Worm (Caenorhabditis elegans) whole organism, mixed stage, embryonic: Measurements from ENCODE around the gene haf-3.

Source experiments
- M03D4.4 ChIP-seq: sonication (generic microtip); optimal IDR thresholded peaks from 2 replicates; lab custom pipeline; 2017; ENCODE audit warnings: mild to moderate bottlenecking, missing genetic modification characterization, missing compliant biosample characterization
- bed-3 ChIP-seq: fragments of 200-800 bp; sonication (Bioruptor generic); optimal IDR thresholded peaks from 3 replicates; lab custom pipeline; 2018; ENCODE audit warnings: mild to moderate bottlenecking, missing genetic modification characterization, moderate library complexity, missing compliant biosample characterization
- blmp-1 ChIP-seq: fragments of 150-350 bp; optimal IDR thresholded peaks from 2 replicates; lab custom pipeline; 2014; ENCODE audit warnings: missing biosample characterization, missing genetic modification characterization
- ceh-39 ChIP-seq: fragments of 150-350 bp; optimal IDR thresholded peaks from 2 replicates; lab custom pipeline; 2014; ENCODE audit warnings: missing biosample characterization, missing genetic modification characterization
- ceh-43 ChIP-seq: fragments of 200-800 bp; sonication (Bioruptor generic); optimal IDR thresholded peaks from 2 replicates; lab custom pipeline; 2018; ENCODE audit warnings: mild to moderate bottlenecking, missing genetic modification characterization, moderate library complexity, missing compliant biosample characterization
- ces-1 ChIP-seq: fragments of 150-350 bp; optimal IDR thresholded peaks from 2 replicates; lab custom pipeline; 2014; ENCODE audit warnings: missing biosample characterization, missing genetic modification reagents, missing genetic modification characterization
- cnd-1 ChIP-seq: fragments of 200-800 bp; sonication (Bioruptor generic); optimal IDR thresholded peaks from 2 replicates; lab custom pipeline; 2018; ENCODE audit warnings: mild to moderate bottlenecking, missing genetic modification characterization, missing compliant biosample characterization
- drap-1 ChIP-seq: fragments of 200-800 bp; sonication (Bioruptor generic); optimal IDR thresholded peaks from 3 replicates; lab custom pipeline; 2018; ENCODE audit warnings: mild to moderate bottlenecking, missing genetic modification characterization, missing compliant biosample characterization
- elt-1 ChIP-seq: sonication (generic microtip); optimal IDR thresholded peaks from 2 replicates; lab custom pipeline; 2017; ENCODE audit warnings: missing genetic modification characterization, mild to moderate bottlenecking, missing compliant biosample characterization, antibody characterized with exemption, moderate library complexity, borderline replicate concordance; ENCODE audit not compliant: insufficient read depth
- elt-3 ChIP-seq: fragments of 150-350 bp; optimal IDR thresholded peaks from 2 replicates; lab custom pipeline; 2014; ENCODE audit warnings: missing biosample characterization, missing genetic modification characterization
- flh-1 ChIP-seq: fragments of 200-800 bp; sonication (Bioruptor generic); optimal IDR thresholded peaks from 2 replicates; lab custom pipeline; 2018; ENCODE audit warnings: mild to moderate bottlenecking, missing genetic modification characterization, moderate library complexity, missing compliant biosample characterization
- ham-2 ChIP-seq: fragments of 200-800 bp; sonication (Bioruptor generic); optimal IDR thresholded peaks from 2 replicates; lab custom pipeline; 2018; ENCODE audit warnings: mild to moderate bottlenecking, missing genetic modification characterization, missing compliant biosample characterization
- hlh-1 ChIP-seq: fragments of 150-350 bp; optimal IDR thresholded peaks from 2 replicates; lab custom pipeline; 2014; ENCODE audit warnings: missing biosample characterization, missing genetic modification reagents, missing genetic modification characterization
- lin-13 ChIP-seq: fragments of 150-350 bp; optimal IDR thresholded peaks from 2 replicates; lab custom pipeline; 2014; ENCODE audit warnings: missing biosample characterization, missing genetic modification characterization
- lin-32 ChIP-seq: fragments of 200-800 bp; sonication (Bioruptor generic); optimal IDR thresholded peaks from 2 replicates; lab custom pipeline; 2018; ENCODE audit warnings: mild to moderate bottlenecking, missing genetic modification characterization, missing compliant biosample characterization
- lsy-2 ChIP-seq: fragments of 150-350 bp; optimal IDR thresholded peaks from 2 replicates; lab custom pipeline; 2014; ENCODE audit warnings: missing biosample characterization, missing genetic modification characterization
- mab-5 ChIP-seq: fragments of 150-350 bp; optimal IDR thresholded peaks from 2 replicates; lab custom pipeline; 2014; ENCODE audit warnings: missing biosample characterization, missing genetic modification characterization
- mep-1 ChIP-seq: fragments of 150-350 bp; optimal IDR thresholded peaks from 2 replicates; lab custom pipeline; 2017; ENCODE audit warnings: missing biosample characterization, missing genetic modification reagents, missing genetic modification characterization, inconsistent platforms
- nhr-12 ChIP-seq: fragments of 150-350 bp; optimal IDR thresholded peaks from 2 replicates; lab custom pipeline; 2014; ENCODE audit warnings: missing biosample characterization, missing genetic modification characterization
- nhr-2 ChIP-seq: fragments of 150-350 bp; optimal IDR thresholded peaks from 2 replicates; lab custom pipeline; 2014; ENCODE audit warnings: missing biosample characterization, missing genetic modification characterization
- nhr-237 ChIP-seq: fragments of 150-350 bp; optimal IDR thresholded peaks from 2 replicates; lab custom pipeline; 2014; ENCODE audit warnings: missing biosample characterization, missing genetic modification characterization
- nhr-28 ChIP-seq: fragments of 150-350 bp; optimal IDR thresholded peaks from 2 replicates; lab custom pipeline; 2014; ENCODE audit warnings: missing biosample characterization, missing genetic modification characterization
- nhr-76 ChIP-seq: sonication (generic microtip); optimal IDR thresholded peaks from 2 replicates; lab custom pipeline; 2017; ENCODE audit warnings: missing biosample characterization, missing genetic modification characterization
- pha-4 ChIP-seq: fragments of 150-350 bp; optimal IDR thresholded peaks from 2 replicates; lab custom pipeline; 2018; ENCODE audit warnings: missing biosample characterization, missing genetic modification reagents, missing genetic modification characterization
- sem-2 ChIP-seq: fragments of 200-800 bp; sonication (Bioruptor generic); optimal IDR thresholded peaks from 2 replicates; lab custom pipeline; 2018; ENCODE audit warnings: mild to moderate bottlenecking, missing genetic modification characterization, missing compliant biosample characterization
- snpc-4 ChIP-seq: fragments of 150-350 bp; optimal IDR thresholded peaks from 2 replicates; lab custom pipeline; 2014; ENCODE audit warnings: missing biosample characterization, missing genetic modification characterization
- sptf-1 ChIP-seq: sonication (generic microtip); optimal IDR thresholded peaks from 2 replicates; lab custom pipeline; 2017; ENCODE audit warnings: mild to moderate bottlenecking, missing genetic modification characterization, moderate library complexity, missing compliant biosample characterization
- tbx-8 ChIP-seq: fragments of 200-800 bp; sonication (Bioruptor generic); optimal IDR thresholded peaks from 2 replicates; lab custom pipeline; 2018; ENCODE audit warnings: mild to moderate bottlenecking, missing genetic modification characterization, moderate library complexity, missing compliant biosample characterization
- unc-120 ChIP-seq: sonication (generic microtip); optimal IDR thresholded peaks from 2 replicates; lab custom pipeline; 2017; ENCODE audit warnings: missing genetic modification characterization, missing compliant biosample characterization; ENCODE audit not compliant: poor library complexity, severe bottlenecking
- unc-39 ChIP-seq: fragments of 150-350 bp; optimal IDR thresholded peaks from 2 replicates; lab custom pipeline; 2014; ENCODE audit warnings: missing biosample characterization, missing genetic modification characterization
- unc-62 ChIP-seq: fragments of 150-350 bp; optimal IDR thresholded peaks from 2 replicates; lab custom pipeline; 2014; ENCODE audit warnings: missing biosample characterization, missing genetic modification reagents, missing genetic modification characterization
- zip-8 ChIP-seq: fragments of 150-350 bp; optimal IDR thresholded peaks from 2 replicates; lab custom pipeline; 2014; ENCODE audit warnings: missing biosample characterization, missing genetic modification characterization
- ztf-11 ChIP-seq: fragments of 150-350 bp; optimal IDR thresholded peaks from 2 replicates; lab custom pipeline; 2014; ENCODE audit warnings: missing biosample characterization, missing genetic modification characterization

haf-3 gene

DNA sequence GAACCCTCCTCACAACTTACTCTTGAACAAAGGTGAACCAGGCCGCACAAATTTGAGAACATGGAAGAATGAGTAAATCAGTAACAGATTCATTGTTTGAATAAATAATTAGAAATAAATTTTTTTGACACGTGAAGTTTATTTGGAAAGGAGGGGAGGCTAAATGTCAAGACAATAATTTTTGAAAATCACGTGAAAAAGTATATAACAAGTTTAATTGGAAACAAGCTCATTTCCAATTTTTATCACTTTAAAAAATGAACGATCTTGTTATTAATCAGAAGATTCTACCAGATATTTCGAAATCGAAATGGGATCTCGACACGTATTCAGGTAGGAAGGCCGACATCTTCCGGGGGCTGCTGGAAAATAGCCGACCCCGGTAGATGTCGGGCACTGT is 39.4 kb downstream of the haf-3 start, which contains the start of the genes irld-57 and sfxn-1.3:
irld-57 (minus strand) TSS at position 101 of the 400 bp plus-strand sequence.
sfxn-1.3 (plus strand) TSS at position 232 of the 400 bp plus-strand sequence.
- TF ChIP-seq nhr-28 (tag; lab: Kevin White, UChicago), result no peak
- TF ChIP-seq bed-3, result no peak
- no peak for TF ChIP-seq pha-4
- TF ChIP-seq M03D4.4 (tag; lab: Kevin White, UChicago), result no peak
- no peak for TF ChIP-seq ham-2 (GFP tag; lab: Kevin White, UChicago)
- no peak for TF ChIP-seq hlh-1 (tag; lab: Kevin White, UChicago)
- TF ChIP-seq nhr-12, result no peak
- no peak for TF ChIP-seq ceh-39 (tag; lab: Kevin White, UChicago)
- no peak for TF ChIP-seq snpc-4 (tag; lab: Kevin White, UChicago)
- TF ChIP-seq unc-62 (GFP tag; lab: Kevin White, UChicago), result no peak
- TF ChIP-seq drap-1, result no peak

DNA sequence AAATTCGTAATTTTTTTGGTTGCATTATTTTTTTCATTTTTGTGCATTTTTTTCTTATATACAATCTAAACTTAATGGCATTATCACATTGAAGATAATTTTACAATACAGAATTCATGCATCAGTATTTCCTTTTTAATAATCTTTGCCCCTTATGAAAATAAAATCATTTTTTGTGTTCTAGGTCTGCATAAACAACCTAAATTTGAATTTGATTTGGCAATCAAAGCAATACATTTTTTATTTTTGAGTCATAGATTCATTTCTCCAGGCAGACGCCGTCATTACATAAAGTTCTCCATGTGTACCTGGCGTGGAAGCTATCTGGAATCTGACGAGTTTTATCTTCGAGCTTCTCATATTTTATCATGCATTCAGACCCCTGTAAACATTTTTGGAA is 44.1 kb downstream of the haf-3 start, which contains the start of gene srh-140:
srh-140 (plus strand) TSS at position 301 of the 400 bp plus-strand sequence.
- no peak for TF ChIP-seq snpc-4 (tag; lab: Kevin White, UChicago)
- TF ChIP-seq unc-39 (tag; lab: Kevin White, UChicago), result no peak
- no peak for TF ChIP-seq blmp-1 (tag; lab: Kevin White, UChicago)
- TF ChIP-seq unc-62 (GFP tag; lab: Kevin White, UChicago), result no peak
- no peak for TF ChIP-seq unc-120 (tag; lab: Kevin White, UChicago)
- TF ChIP-seq ham-2 (GFP tag; lab: Kevin White, UChicago), result no peak
- TF ChIP-seq ztf-11 (tag; lab: Kevin White, UChicago), result no peak
- no peak for TF ChIP-seq cnd-1 (tag; lab: Kevin White, UChicago)
- no peak for TF ChIP-seq lin-32 (GFP tag; lab: Kevin White, UChicago)
- no peak for TF ChIP-seq ceh-43 (GFP tag; lab: Kevin White, UChicago)
- TF ChIP-seq nhr-2 (tag; lab: Kevin White, UChicago), result no peak
- TF ChIP-seq sem-2 (GFP tag; lab: Kevin White, UChicago), result no peak
- TF ChIP-seq M03D4.4 (tag; lab: Kevin White, UChicago), result no peak
- no peak for TF ChIP-seq flh-1 (GFP tag; lab: Kevin White, UChicago)
- no peak for TF ChIP-seq tbx-8 (GFP tag; lab: Kevin White, UChicago)
- TF ChIP-seq sptf-1 (tag; lab: Kevin White, UChicago), result no peak
- no peak for TF ChIP-seq pha-4

DNA sequence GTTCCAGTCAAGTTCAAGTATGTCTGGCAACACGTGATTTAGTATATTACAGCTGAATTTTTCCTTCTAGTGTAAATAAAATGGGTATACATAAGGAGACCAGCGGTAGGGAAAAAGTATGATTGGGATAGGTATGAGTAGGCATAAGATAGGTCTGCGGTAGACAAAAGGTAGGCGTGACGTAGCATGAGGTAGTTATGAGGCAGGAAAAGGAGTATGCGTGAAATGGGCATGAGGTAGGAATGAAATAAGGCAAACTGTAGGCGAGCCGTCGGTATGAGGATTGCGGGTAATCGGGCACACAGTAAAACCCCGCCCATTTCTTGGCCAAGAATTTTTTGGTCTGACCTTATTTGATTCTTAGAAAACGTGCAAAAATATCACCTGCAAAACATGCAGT is 44.5 kb downstream of the haf-3 start:
- TF ChIP-seq lin-13, result no peak
- no peak for TF ChIP-seq sem-2 (GFP tag; lab: Kevin White, UChicago)
- TF ChIP-seq mep-1 (tag; lab: Kevin White, UChicago), result no peak
- TF ChIP-seq tbx-8 (GFP tag; lab: Kevin White, UChicago), result no peak
- no peak for TF ChIP-seq unc-62 (GFP tag; lab: Kevin White, UChicago)
- TF ChIP-seq lin-32 (GFP tag; lab: Kevin White, UChicago), result no peak
- TF ChIP-seq zip-8 (tag; lab: Kevin White, UChicago), result no peak
- no peak for TF ChIP-seq pha-4
- TF ChIP-seq mab-5 (tag; lab: Kevin White, UChicago), result no peak
- TF ChIP-seq hlh-1 (tag; lab: Kevin White, UChicago), result no peak
- TF ChIP-seq cnd-1 (tag; lab: Kevin White, UChicago), result no peak
- no peak for TF ChIP-seq sptf-1 (tag; lab: Kevin White, UChicago)
- TF ChIP-seq nhr-76 (tag; lab: Kevin White, UChicago), result no peak
- no peak for TF ChIP-seq nhr-12
- TF ChIP-seq blmp-1 (tag; lab: Kevin White, UChicago), result no peak
- no peak for TF ChIP-seq nhr-237 (tag; lab: Kevin White, UChicago)

DNA sequence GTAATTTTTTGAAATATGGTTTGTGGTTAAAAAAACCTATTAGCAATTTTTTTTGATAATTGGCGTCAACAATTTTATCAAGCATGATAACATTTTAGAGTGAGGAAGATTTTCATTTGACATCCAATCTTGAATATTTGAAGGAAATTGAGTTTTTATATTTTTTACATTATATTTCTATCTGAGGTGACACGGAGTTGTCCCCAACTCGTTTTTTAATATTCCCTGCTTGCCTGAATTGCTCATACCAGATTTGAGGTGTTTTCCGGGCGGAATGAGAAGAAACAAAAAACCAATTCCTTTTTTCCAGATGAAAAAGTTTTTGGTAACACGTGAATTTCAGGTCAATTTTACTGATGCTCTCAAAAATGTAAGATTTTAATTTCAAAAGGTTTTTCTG is 46.4 kb downstream of the haf-3 start, which contains the start of gene Y6E2A.7:
Y6E2A.7 (plus strand) TSS at position 301 of the 400 bp plus-strand sequence.
- TF ChIP-seq sem-2 (GFP tag; lab: Kevin White, UChicago), result no peak
- no peak for TF ChIP-seq zip-8 (tag; lab: Kevin White, UChicago)
- no peak for TF ChIP-seq mab-5 (tag; lab: Kevin White, UChicago)
- TF ChIP-seq elt-1 (tag; lab: Kevin White, UChicago), result no peak
- TF ChIP-seq elt-3 (tag; lab: Kevin White, UChicago), result no peak

DNA sequence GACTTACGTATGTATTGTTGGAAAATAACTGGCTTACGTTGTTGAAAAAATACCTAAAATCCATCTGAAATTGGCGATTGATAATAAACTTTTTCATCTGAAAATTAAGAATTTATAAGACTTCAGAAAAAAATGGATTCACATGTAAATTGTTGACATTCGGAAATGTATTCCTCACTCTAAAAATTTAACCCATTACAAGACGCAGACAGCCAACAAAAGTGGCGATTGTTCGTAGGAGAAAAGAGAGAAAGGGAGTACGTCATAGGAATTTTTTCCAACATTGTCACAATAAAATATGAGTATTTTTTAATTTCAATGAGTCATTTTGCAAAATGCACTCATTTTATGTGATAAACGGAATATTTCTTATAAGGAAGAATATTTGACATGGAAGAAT is 47.4 kb downstream of the haf-3 start, which contains the start of gene Y6E2A.5:
Y6E2A.5 (minus strand) TSS at position 101 of the 400 bp plus-strand sequence.
- TF ChIP-seq drap-1 (no peak), ztf-11 (tag; lab: Kevin White, UChicago) (no peak), nhr-237 (tag; lab: Kevin White, UChicago) (no peak), mep-1 (tag; lab: Kevin White, UChicago) (no peak), pha-4 (no peak), ces-1 (GFP tag; lab: Kevin White, UChicago) (no peak), hlh-1 (tag; lab: Kevin White, UChicago) (no peak), elt-3 (tag; lab: Kevin White, UChicago) (no peak), blmp-1 (tag; lab: Kevin White, UChicago) (no peak), sptf-1 (tag; lab: Kevin White, UChicago) (no peak), M03D4.4 (tag; lab: Kevin White, UChicago) (no peak), ham-2 (GFP tag; lab: Kevin White, UChicago) (no peak), lsy-2 (tag; lab: Kevin White, UChicago) (no peak), nhr-28 (tag; lab: Kevin White, UChicago) (no peak), lin-13 (no peak), mab-5 (tag; lab: Kevin White, UChicago) (no peak), unc-62 (GFP tag; lab: Kevin White, UChicago) (no peak)
